Worm (Caenorhabditis elegans): ENCODE measurements around the gene Y105C5A.10.
A peak's percentile ranks its signal among the peaks of the same experiment; 100 is the strongest.
"Not testable (repeated sequence)": the region's sequence is repeated elsewhere in the genome, so short reads cannot be mapped to it uniquely, and the experiment has no call there.

Gene Y105C5A.10

ce11 chrIV:15640852-15641251 lies 5.3 kb downstream of the Y105C5A.10 start, which contains the start of gene Y105C5A.13:
TSS of gene Y105C5A.13 (plus strand) at chrIV:15641231.
- TF ChIP-seq fos-1 (tag; optimal IDR thresholded peaks at IDR 0.05), result peak; percentile 94
- TF ChIP-seq sma-9 (GFP tag; optimal IDR thresholded peaks at IDR 0.05), result peak; percentile 7
- TF ChIP-seq sma-9 (tag; optimal IDR thresholded peaks at IDR 0.05), result no peak
- TF ChIP-seq zag-1 (tag; optimal IDR thresholded peaks at IDR 0.05), result no peak
- no peak for TF ChIP-seq peb-1 (tag; optimal IDR thresholded peaks at IDR 0.05)

ce11 chrIV:15641699-15642098 lies 6.1 kb downstream of the Y105C5A.10 start, which contains the start of gene Y105C5A.12:
TSS of gene Y105C5A.12 (minus strand) at chrIV:15641799.
- TF ChIP-seq skn-1, C34F6.9, lsy-2 (tag; optimal IDR thresholded peaks at IDR 0.05): not testable (repeated sequence)

- TF ChIP-seq crh-2 (tag; optimal IDR thresholded peaks at IDR 0.05) (peak; percentile 85), nhr-21 (tag; optimal IDR thresholded peaks at IDR 0.05) (peak; percentile 93), unc-55 (GFP tag; optimal IDR thresholded peaks at IDR 0.05) (peak; percentile 92), Y55F3AM.14 (GFP tag; optimal IDR thresholded peaks at IDR 0.05) (peak; percentile 72), nhr-12 (tag; optimal IDR thresholded peaks at IDR 0.05) (peak; percentile 11), nhr-6 (tag; optimal IDR thresholded peaks at IDR 0.05) (peak; percentile 88), zag-1 (tag; optimal IDR thresholded peaks at IDR 0.05) (peak; percentile 60), nhr-25 (tag; optimal IDR thresholded peaks at IDR 0.05) (peak; percentile 85), alr-1 (tag; optimal IDR thresholded peaks at IDR 0.05) (peak; percentile 52), sma-9 (GFP tag; optimal IDR thresholded peaks at IDR 0.05) (peak; percentile 80), sma-3 (GFP tag; optimal IDR thresholded peaks at IDR 0.05) (peak; percentile 87), gmeb-1 (tag; optimal IDR thresholded peaks at IDR 0.05) (peak; percentile 76), nhr-237 (tag; optimal IDR thresholded peaks at IDR 0.05) (peak; percentile 67), C34F6.9 (tag; optimal IDR thresholded peaks at IDR 0.05) (peak; percentile 93), blmp-1 (tag; optimal IDR thresholded peaks at IDR 0.05; ENCODE audit: insufficient read depth) (peak; percentile 74), fos-1 (tag; optimal IDR thresholded peaks at IDR 0.05) (peak; percentile 70), egl-27 (tag; optimal IDR thresholded peaks at IDR 0.05) (peak; percentile 88), lin-11 (tag; optimal IDR thresholded peaks at IDR 0.05) (peak; percentile 17), ZK546.5 (tag; optimal IDR thresholded peaks at IDR 0.05) (peak; percentile 13), nhr-10 (tag; optimal IDR thresholded peaks at IDR 0.05) (peak; percentile 62), ztf-4 (tag; optimal IDR thresholded peaks at IDR 0.05) (peak; percentile 85), lsy-2 (tag; optimal IDR thresholded peaks at IDR 0.05) (peak; percentile 78 to 94), mdl-1 (tag; optimal IDR thresholded peaks at IDR 0.05) (peak; percentile 71 to 76), unc-62 (GFP tag; optimal IDR thresholded peaks at IDR 0.05) (peak; percentile 13), ceh-82 (tag; optimal IDR thresholded peaks at IDR 0.05) (peak; percentile 17), lin-13 (GFP tag; optimal IDR thresholded peaks at IDR 0.05) (peak; percentile 77), skn-1 (tag; optimal IDR thresholded peaks at IDR 0.05) (peak; percentile 64), mab-5 (tag; optimal IDR thresholded peaks at IDR 0.05) (peak; percentile 85), sem-4 (tag; optimal IDR thresholded peaks at IDR 0.05) (peak; percentile 83), nhr-129 (tag; optimal IDR thresholded peaks at IDR 0.05) (peak; percentile 95), F13H6.1 (tag; optimal IDR thresholded peaks at IDR 0.05) (peak; percentile 93)
- TF ChIP-seq sma-9 (tag; optimal IDR thresholded peaks at IDR 0.05), result not testable (repeated sequence)
Measured at ce11 chrIV:15646418-15647220, 11.1 kb downstream of the Y105C5A.10 start, which contains the start of the genes Y105C5A.1268 and Y105C5A.1272. TSS of gene Y105C5A.1268 (minus strand) at chrIV:15646468. TSS of gene Y105C5A.1272 (plus strand) at chrIV:15646992.

- TF ChIP-seq ztf-1 (GFP tag; conservative IDR thresholded peaks at IDR 0.05) (no peak), blmp-1 (tag; optimal IDR thresholded peaks at IDR 0.05; ENCODE audit: insufficient read depth) (no peak), nhr-23 (tag; optimal IDR thresholded peaks at IDR 0.05) (no peak), mbf-1 (tag; optimal IDR thresholded peaks at IDR 0.05) (no peak), peb-1 (tag; optimal IDR thresholded peaks at IDR 0.05) (no peak), alr-1 (tag; optimal IDR thresholded peaks at IDR 0.05) (no peak), nhr-129 (tag; optimal IDR thresholded peaks at IDR 0.05) (no peak), sem-4 (tag; optimal IDR thresholded peaks at IDR 0.05) (no peak), dmd-4 (tag; optimal IDR thresholded peaks at IDR 0.05) (no peak), nhr-21 (tag; optimal IDR thresholded peaks at IDR 0.05) (no peak), sma-9 (GFP tag; optimal IDR thresholded peaks at IDR 0.05) (no peak), sma-9 (tag; optimal IDR thresholded peaks at IDR 0.05) (no peak), lin-11 (tag; optimal IDR thresholded peaks at IDR 0.05) (no peak), ZK546.5 (tag; optimal IDR thresholded peaks at IDR 0.05) (no peak), elt-1 (tag; optimal IDR thresholded peaks at IDR 0.05) (no peak), nhr-25 (tag; optimal IDR thresholded peaks at IDR 0.05) (no peak), unc-39 (tag; optimal IDR thresholded peaks at IDR 0.05) (no peak)
Measured at ce11 chrIV:15648245-15648644, 12.7 kb downstream of the Y105C5A.10 start.

All from whole organism, L2 larva.